Worm (Caenorhabditis elegans): ENCODE results near the gene che-10.

Gene che-10

DNA sequence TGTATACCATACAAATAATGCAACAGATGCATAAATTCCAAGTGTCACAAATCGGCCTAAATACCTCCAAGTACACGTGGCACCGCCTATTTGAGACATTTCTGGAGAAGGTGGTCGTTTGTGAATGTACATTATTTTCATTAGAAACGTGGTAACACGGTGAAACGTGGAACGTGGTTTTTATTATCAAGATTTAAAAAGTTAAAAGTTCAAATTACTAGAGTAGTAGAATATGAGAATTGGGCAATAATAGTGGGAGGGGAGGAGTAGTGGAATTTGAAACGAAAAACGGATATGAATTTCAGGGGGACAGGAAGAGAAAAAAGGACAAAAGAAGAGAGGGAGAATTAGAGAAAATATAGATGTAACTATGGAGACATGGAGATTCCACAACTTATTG lies 17.7 kb upstream of the che-10 start, which contains the start of gene fut-6:
TSS of gene fut-6 (minus strand) at position 101 of the 400 bp plus-strand sequence.
- TF ChIP-seq aly-2 (tag; optimal IDR thresholded peaks at IDR 0.05) (no peak), nhr-11 (tag; optimal IDR thresholded peaks at IDR 0.05) (no peak), zip-4 (GFP tag; optimal IDR thresholded peaks at IDR 0.05) (no peak), pqm-1 (tag; optimal IDR thresholded peaks at IDR 0.05) (no peak), fkh-4 (tag; optimal IDR thresholded peaks at IDR 0.05; ENCODE audit: borderline replicate concordance) (no peak)

ce11 chrII:4650072-4650471 lies 11.9 kb upstream of the che-10 start:
- TF ChIP-seq egl-13 (tag; optimal IDR thresholded peaks at IDR 0.05) (no peak), ceh-82 (tag; optimal IDR thresholded peaks at IDR 0.05) (no peak), xbp-1 (tag; optimal IDR thresholded peaks at IDR 0.05) (no peak), snu-23 (GFP tag; optimal IDR thresholded peaks at IDR 0.05) (no peak), unc-98 (GFP tag; IDR thresholded peaks at IDR 0.05) (no peak), sox-4 (tag; optimal IDR thresholded peaks at IDR 0.05) (no peak), mep-1 (tag; optimal IDR thresholded peaks at IDR 0.05) (no peak), ceh-63 (GFP tag; optimal IDR thresholded peaks at IDR 0.05) (no peak), nhr-90 (tag; optimal IDR thresholded peaks at IDR 0.05; ENCODE audit: poor library complexity) (no peak), mef-2 (tag; optimal IDR thresholded peaks at IDR 0.05) (no peak), fkh-8 (tag; optimal IDR thresholded peaks at IDR 0.05) (no peak), irx-1 (tag; optimal IDR thresholded peaks at IDR 0.05) (no peak), lin-35 (GFP tag; optimal IDR thresholded peaks at IDR 0.05) (no peak), snpc-4 (tag; optimal IDR thresholded peaks at IDR 0.05) (no peak), vab-15 (tag; optimal IDR thresholded peaks at IDR 0.05) (no peak), nhr-84 (tag; optimal IDR thresholded peaks at IDR 0.05) (no peak), dsc-1 (tag; optimal IDR thresholded peaks at IDR 0.05) (no peak), pax-3 (tag; optimal IDR thresholded peaks at IDR 0.05) (no peak)

- no peak for TF ChIP-seq fos-1 (tag; optimal IDR thresholded peaks at IDR 0.05)
Observed at ce11 chrII:4648785-4649184, 10.6 kb upstream of the che-10 start, which contains the start of gene lgc-27. Gene lgc-27 (plus strand): TSS chrII:4649085.

- TF ChIP-seq zip-4 (GFP tag; optimal IDR thresholded peaks at IDR 0.05) (no peak), snpc-4 (tag; optimal IDR thresholded peaks at IDR 0.05) (no peak), lin-14 (GFP tag; optimal IDR thresholded peaks at IDR 0.05) (peak; percentile 49), xbp-1 (tag; optimal IDR thresholded peaks at IDR 0.05) (no peak), ceh-82 (tag; optimal IDR thresholded peaks at IDR 0.05) (peak in 1 of 3 experiments; percentile 4), C04F5.9 (tag; optimal IDR thresholded peaks at IDR 0.05) (no peak), rnt-1 (tag; optimal IDR thresholded peaks at IDR 0.05) (peak; percentile 9), mdl-1 (tag; optimal IDR thresholded peaks at IDR 0.05) (no peak), zag-1 (tag; optimal IDR thresholded peaks at IDR 0.05) (no peak), irx-1 (tag; optimal IDR thresholded peaks at IDR 0.05) (no peak), sox-4 (tag; optimal IDR thresholded peaks at IDR 0.05) (no peak), dsc-1 (tag; optimal IDR thresholded peaks at IDR 0.05) (no peak), fkh-8 (tag; optimal IDR thresholded peaks at IDR 0.05) (peak; percentile 29), nhr-84 (tag; optimal IDR thresholded peaks at IDR 0.05) (no peak), nhr-77 (tag; optimal IDR thresholded peaks at IDR 0.05) (no peak), F16B12.6 (tag; optimal IDR thresholded peaks at IDR 0.05) (no peak), aha-1 (tag; optimal IDR thresholded peaks at IDR 0.05) (no peak), C16A3.4 (tag; optimal IDR thresholded peaks at IDR 0.05) (no peak), sptf-1 (tag; optimal IDR thresholded peaks at IDR 0.05) (no peak), nhr-76 (tag; optimal IDR thresholded peaks at IDR 0.05) (no peak), mab-9 (GFP tag; IDR thresholded peaks at IDR 0.05) (no peak), fkh-10 (GFP tag; optimal IDR thresholded peaks at IDR 0.05) (no peak), lin-35 (GFP tag; optimal IDR thresholded peaks at IDR 0.05) (peak in 1 of 2 experiments; percentile 5), fos-1 (tag; optimal IDR thresholded peaks at IDR 0.05) (no peak), mep-1 (tag; optimal IDR thresholded peaks at IDR 0.05) (peak; percentile 5), pag-3 (tag; optimal IDR thresholded peaks at IDR 0.05; ENCODE audit: borderline replicate concordance, insufficient read depth) (no peak), unc-62 (GFP tag; optimal IDR thresholded peaks at IDR 0.05) (no peak), nhr-11 (tag; optimal IDR thresholded peaks at IDR 0.05) (no peak), efl-1 (optimal IDR thresholded peaks at IDR 0.05) (peak; percentile 36 to 44), efl-1 (GFP tag; optimal IDR thresholded peaks at IDR 0.05 in 1 of 2) (no peak), pax-3 (tag; optimal IDR thresholded peaks at IDR 0.05) (no peak), nhr-28 (tag; optimal IDR thresholded peaks at IDR 0.05) (no peak), nhr-90 (tag; optimal IDR thresholded peaks at IDR 0.05; ENCODE audit: poor library complexity) (no peak)
Observed at ce11 chrII:4640748-4641147, 2.6 kb upstream of the che-10 start.
